Worm (Caenorhabditis elegans): ENCODE results near the gene ceh-31.

DNA sequence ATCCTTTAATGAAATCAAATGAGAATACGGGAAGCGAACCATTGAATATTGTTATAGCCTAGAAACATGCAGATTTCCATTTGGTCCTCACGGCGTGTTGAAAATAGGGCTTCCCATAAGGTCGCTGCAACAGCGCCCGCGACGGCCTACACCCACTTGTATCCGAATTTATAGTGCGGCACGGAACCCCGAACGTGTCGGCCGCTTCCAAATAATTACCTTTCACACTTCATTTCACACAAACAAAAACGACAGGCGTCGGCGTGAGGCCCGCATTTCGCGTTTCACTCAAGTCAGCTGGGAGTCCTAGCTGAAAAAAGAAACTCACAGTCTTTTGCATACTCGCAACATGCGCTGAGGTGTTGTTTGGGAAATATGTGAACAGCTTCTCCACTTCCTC, 36.7 kb downstream of the ceh-31 start:
- TF ChIP-seq lin-13 (GFP tag; optimal IDR thresholded peaks at IDR 0.05) (no peak), ztf-11 (tag; optimal IDR thresholded peaks at IDR 0.05) (no peak), ZK546.5 (tag; optimal IDR thresholded peaks at IDR 0.05) (no peak), egl-27 (tag; optimal IDR thresholded peaks at IDR 0.05) (no peak), nhr-237 (tag; optimal IDR thresholded peaks at IDR 0.05) (no peak), lsy-2 (tag; optimal IDR thresholded peaks at IDR 0.05) (no peak), nhr-11 (tag; optimal IDR thresholded peaks at IDR 0.05) (no peak), elt-3 (tag; optimal IDR thresholded peaks at IDR 0.05) (no peak), ama-1 (optimal IDR thresholded peaks at IDR 0.05) (no peak), aly-2 (tag; optimal IDR thresholded peaks at IDR 0.05) (no peak)

Data from whole organism, L2 larva.